Worm (Caenorhabditis elegans) whole organism, midembryonic: ENCODE results near the gene Y22D7AL.3.
A peak's percentile ranks its signal among the peaks of the same experiment; 100 is the strongest.

ENCODE experiments used
- T22C8.4 ChIP-seq: fragments of 200-800 bp; sonication (Bioruptor generic); IDR thresholded peaks from 2 replicates; pipeline ENCODE4 v1.3.6; 2022; ENCODE audit warnings: missing genetic modification characterization, missing compliant biosample characterization
- cog-1 ChIP-seq: sonication (generic microtip); optimal IDR thresholded peaks from 2 replicates; lab custom pipeline; 2016; ENCODE audit warnings: missing genetic modification characterization, missing compliant biosample characterization
- flt-1 ChIP-seq: fragments of 200-800 bp; sonication (Bioruptor generic); IDR thresholded peaks from 2 replicates; pipeline ENCODE4 v1.3.6; 2022; ENCODE audit warnings: missing genetic modification characterization, missing compliant biosample characterization
- klf-2 ChIP-seq: fragments of 200-800 bp; sonication (Bioruptor generic); conservative IDR thresholded peaks from 2 replicates; pipeline ENCODE4 v1.3.6; 2022; ENCODE audit warnings: missing genetic modification reagents, missing genetic modification characterization, missing compliant biosample characterization
- med-1 ChIP-seq: sonication (generic microtip); optimal IDR thresholded peaks from 2 replicates; lab custom pipeline; 2017; ENCODE audit warnings: missing genetic modification characterization, mild to moderate bottlenecking, missing compliant biosample characterization, antibody characterized with exemption, missing genetic modification reagents; ENCODE audit not compliant: insufficient read depth
- ref-1 ChIP-seq: fragments of 200-800 bp; sonication (Bioruptor generic); conservative IDR thresholded peaks from 2 replicates; pipeline ENCODE4 v1.3.6; 2022; ENCODE audit warnings: missing genetic modification reagents, missing genetic modification characterization, missing compliant biosample characterization
- tab-1 ChIP-seq: fragments of 200-800 bp; sonication (Bioruptor generic); IDR thresholded peaks from 2 replicates; pipeline ENCODE4 v1.3.6; 2022; ENCODE audit warnings: missing genetic modification characterization, missing compliant biosample characterization
- ztf-23 ChIP-seq: fragments of 200-800 bp; sonication (Bioruptor generic); IDR thresholded peaks from 2 replicates; pipeline ENCODE4 v1.3.6; 2022; ENCODE audit warnings: missing genetic modification reagents, missing genetic modification characterization, missing compliant biosample characterization
- ztf-29 ChIP-seq: fragments of 200-800 bp; sonication (Bioruptor generic); IDR thresholded peaks from 2 replicates; pipeline ENCODE4 v1.3.6; 2022; ENCODE audit warnings: missing genetic modification reagents, missing genetic modification characterization, missing compliant biosample characterization

Y22D7AL.3 gene

DNA sequence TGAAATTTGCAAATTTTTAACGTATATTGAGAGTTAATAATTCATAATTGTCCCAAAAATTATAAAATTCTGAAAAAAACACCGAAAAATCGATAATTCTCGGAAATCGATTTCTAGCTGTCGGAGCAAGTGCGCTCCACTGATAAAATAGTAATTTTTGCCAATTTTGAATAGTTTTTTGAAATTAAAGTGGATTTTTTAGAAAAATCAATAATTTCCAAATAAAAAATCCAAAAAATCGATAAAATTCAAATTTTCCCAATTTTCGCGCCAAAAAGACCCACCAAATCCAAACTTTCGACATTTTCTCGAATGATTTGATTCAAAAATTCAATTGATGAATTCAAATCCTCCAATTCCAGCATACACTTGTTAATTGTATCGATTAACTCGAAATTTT lies 30.3 kb upstream of the Y22D7AL.3 start:
- no peak for TF ChIP-seq flt-1
- TF ChIP-seq T22C8.4 (GFP tag; lab: Robert Waterston, UW) = peak; percentile 59
- no peak for TF ChIP-seq klf-2 (GFP tag; lab: Robert Waterston, UW)
- no peak for TF ChIP-seq tab-1 (GFP tag; lab: Robert Waterston, UW)
- TF ChIP-seq ref-1 (GFP tag; lab: Robert Waterston, UW) = no peak
- TF ChIP-seq cog-1 (tag; lab: Kevin White, UChicago) = no peak
- no peak for TF ChIP-seq ztf-23 (GFP tag; lab: Robert Waterston, UW)

DNA sequence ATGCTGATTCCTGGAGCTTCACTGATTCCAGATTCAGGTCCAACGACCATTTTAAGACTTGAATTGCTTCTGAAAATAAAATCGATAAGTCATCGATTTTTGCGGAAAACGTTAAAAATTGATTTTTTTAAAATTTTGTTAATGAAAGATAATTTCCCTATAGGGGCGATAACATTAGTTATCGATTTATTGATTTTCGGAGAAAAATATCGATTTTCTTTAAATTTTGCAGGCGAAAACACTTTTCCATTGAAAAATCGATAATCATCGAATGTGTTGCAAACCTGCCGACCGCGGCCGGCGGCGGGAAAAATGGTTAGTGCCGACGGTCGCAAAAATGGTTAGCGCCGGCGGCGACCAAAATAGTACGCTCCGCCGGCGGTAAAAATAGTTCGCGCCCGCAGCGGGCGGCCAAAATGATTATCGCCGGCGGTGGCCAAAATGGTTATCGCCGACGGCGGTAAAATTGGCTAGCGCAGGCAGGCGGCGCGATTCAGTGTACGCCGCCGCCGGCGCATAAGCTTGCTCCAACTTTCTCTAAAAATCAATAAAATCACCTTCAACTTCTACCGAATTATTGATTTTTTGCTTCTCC lies 28.2 kb upstream of the Y22D7AL.3 start:
- TF ChIP-seq T22C8.4 (GFP tag; lab: Robert Waterston, UW) (peak; percentile 63; the same call in 1 of the 2 replicates), ztf-23 (GFP tag; lab: Robert Waterston, UW) (no peak)

DNA sequence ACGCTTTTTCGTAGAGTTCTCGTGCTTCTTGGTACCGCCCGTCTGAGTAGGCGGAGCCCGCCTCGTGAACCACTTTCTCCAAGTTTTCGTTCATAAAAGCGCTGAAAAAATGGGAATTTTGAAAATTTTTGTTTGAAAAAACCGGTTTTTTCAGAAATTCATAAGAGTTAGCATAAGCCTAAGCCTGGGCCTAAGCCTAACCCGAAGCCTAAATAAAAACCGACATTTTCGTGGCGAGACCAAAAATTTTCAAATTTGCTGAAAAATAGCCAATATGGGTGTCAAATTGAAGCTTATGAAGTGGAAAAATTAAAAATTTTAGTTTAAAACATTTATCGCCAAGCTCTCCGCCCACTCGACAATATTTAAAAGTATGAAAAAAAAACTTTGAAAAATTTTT lies 27.3 kb upstream of the Y22D7AL.3 start, which contains the start of gene Y22D7AL.9:
Y22D7AL.9 (minus strand) TSS at position 101 of the 400 bp plus-strand sequence.
- TF ChIP-seq klf-2 (GFP tag; lab: Robert Waterston, UW) (no peak), ref-1 (GFP tag; lab: Robert Waterston, UW) (no peak)

DNA sequence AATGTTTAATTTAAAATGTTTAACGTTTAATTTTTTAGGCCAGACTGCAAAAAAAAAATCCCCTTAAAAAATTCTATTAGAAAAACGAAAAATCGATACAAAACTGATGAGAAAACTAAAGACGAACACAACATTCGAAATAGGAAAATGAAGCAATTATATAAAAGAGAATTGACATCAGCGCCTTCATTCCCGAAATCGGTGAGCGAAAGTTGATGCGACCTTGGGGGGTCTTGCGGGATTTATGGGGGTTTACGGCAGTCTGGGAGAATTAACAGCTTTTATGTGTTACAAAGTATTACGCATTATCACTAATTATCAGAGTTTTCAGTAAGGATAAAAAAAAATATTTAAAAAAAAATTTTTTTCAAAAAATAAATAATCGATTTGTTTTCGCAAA lies 26.9 kb upstream of the Y22D7AL.3 start:
- TF ChIP-seq med-1 (GFP tag; lab: Kevin White, UChicago) (no peak), ztf-23 (GFP tag; lab: Robert Waterston, UW) (no peak), tab-1 (GFP tag; lab: Robert Waterston, UW) (no peak), T22C8.4 (GFP tag; lab: Robert Waterston, UW) (no peak), cog-1 (tag; lab: Kevin White, UChicago) (no peak), klf-2 (GFP tag; lab: Robert Waterston, UW) (no peak), flt-1 (no peak), ref-1 (GFP tag; lab: Robert Waterston, UW) (no peak), ztf-29 (no peak)

DNA sequence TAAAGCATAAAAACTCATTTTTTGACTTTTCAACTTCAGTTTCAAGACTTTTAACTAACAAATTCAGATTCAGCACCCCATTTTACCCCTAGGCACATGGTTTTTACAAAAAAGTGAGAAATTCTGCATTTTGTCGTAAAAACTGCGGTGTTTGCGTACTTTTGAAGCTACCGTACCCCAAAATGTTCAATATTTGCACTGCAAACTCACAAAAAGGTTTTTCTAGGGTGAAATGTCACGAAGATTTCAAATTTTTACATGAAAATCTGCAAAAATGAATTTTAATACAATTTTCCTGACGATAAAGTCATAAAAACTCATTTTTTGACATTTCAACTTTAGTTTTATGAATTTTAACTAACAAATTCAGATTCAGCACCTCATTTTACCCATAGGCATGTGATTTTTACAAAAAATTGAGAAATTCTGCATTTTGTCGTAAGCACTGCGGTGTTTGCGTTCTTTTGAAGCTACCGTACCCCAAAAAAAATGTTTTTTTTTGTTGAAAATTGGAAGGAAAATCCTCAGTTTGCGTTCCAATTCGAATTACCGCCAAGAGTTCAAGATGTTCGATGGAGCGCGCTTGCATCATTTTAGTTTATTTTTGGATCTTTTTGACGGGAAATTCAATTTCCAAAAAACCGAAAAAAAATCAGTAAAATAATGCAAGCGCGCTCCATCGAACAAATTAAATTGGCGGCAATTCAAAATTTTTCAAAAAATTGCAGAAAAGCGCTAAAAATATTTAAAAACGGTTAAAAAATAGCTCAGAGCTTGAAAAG lies 24.8 kb upstream of the Y22D7AL.3 start:
- TF ChIP-seq klf-2 (GFP tag; lab: Robert Waterston, UW) (no peak), ref-1 (GFP tag; lab: Robert Waterston, UW) (no peak), T22C8.4 (GFP tag; lab: Robert Waterston, UW) (no peak), tab-1 (GFP tag; lab: Robert Waterston, UW) (no peak), med-1 (GFP tag; lab: Kevin White, UChicago) (no peak), flt-1 (no peak), cog-1 (tag; lab: Kevin White, UChicago) (no peak), ztf-29 (no peak), ztf-23 (GFP tag; lab: Robert Waterston, UW) (no peak)

DNA sequence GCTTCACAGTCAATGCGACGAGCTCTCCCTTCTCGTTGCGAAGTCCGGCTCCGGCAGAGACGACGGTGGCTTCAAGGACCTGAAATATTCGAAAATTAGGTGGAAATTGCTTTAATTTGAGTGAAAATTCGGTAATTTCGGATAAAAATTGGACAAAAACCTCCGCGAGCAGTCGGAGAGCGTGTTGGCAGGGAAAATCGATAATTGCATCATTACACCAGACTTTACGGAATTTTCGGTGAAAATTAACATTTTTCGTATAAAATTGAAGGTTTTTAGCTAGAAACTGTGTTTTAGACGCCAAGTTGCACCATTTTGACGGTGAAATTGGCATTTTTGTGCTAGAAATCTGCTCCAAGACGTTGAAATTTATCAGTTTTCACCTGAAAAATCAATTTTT lies 23.0 kb upstream of the Y22D7AL.3 start:
- TF ChIP-seq T22C8.4 (GFP tag; lab: Robert Waterston, UW) (peak; percentile 52; the same call in 1 of the 2 replicates), ref-1 (GFP tag; lab: Robert Waterston, UW) (no peak)

DNA sequence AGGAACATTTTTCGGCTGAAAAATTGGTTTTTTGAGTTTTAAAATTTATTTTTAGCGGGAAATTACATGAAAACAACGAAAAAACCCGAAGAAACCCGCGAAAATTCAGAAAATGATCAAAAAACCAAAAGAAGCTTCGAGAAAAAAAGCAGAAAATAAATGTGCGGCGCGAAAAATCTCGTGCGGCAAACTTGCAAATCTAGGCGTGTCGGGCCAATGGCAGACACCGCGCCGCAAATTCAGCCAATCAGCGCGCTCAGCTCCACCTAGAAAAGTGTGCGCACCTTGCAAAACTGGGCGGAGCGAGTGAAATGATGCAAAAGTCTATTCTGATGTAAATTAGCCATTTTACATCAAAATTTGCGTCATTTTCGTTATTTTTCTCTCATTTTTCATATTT lies 22.3 kb upstream of the Y22D7AL.3 start, which contains the start of gene Y22D7AL.10:
Y22D7AL.10 (minus strand) TSS at position 15 of the 400 bp plus-strand sequence.
- TF ChIP-seq flt-1 (peak; percentile 93), tab-1 (GFP tag; lab: Robert Waterston, UW) (peak; percentile 90), ref-1 (GFP tag; lab: Robert Waterston, UW) (no peak), ztf-23 (GFP tag; lab: Robert Waterston, UW) (peak; percentile 89), med-1 (GFP tag; lab: Kevin White, UChicago) (peak; percentile 90), cog-1 (tag; lab: Kevin White, UChicago) (peak; percentile 90), klf-2 (GFP tag; lab: Robert Waterston, UW) (peak; percentile 83), ztf-29 (peak; percentile 72), T22C8.4 (GFP tag; lab: Robert Waterston, UW) (peak; percentile 61)

DNA sequence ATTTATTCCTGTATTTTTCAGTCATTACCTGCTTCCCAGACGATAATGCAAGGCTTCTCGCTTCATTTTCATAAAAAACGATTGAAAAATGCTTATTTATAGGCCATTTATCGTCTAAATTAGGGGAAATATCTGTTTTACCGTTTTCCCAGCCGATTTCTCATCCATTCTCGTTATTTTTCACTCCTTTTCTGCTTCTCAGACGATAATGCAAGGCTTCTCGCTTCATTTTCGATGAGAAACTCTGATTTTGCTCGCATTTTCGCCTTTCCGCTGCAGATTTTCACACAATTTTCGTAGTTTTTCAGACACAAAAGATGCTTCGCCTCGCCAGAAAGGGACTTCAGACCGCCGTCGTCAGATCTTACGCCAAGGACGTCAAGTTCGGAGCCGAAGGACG lies 21.8 kb upstream of the Y22D7AL.3 start, which contains the start of gene hsp-60:
hsp-60 (plus strand) TSS at position 301 of the 400 bp plus-strand sequence.
- TF ChIP-seq tab-1 (GFP tag; lab: Robert Waterston, UW) (no peak), T22C8.4 (GFP tag; lab: Robert Waterston, UW) (no peak), med-1 (GFP tag; lab: Kevin White, UChicago) (no peak), ref-1 (GFP tag; lab: Robert Waterston, UW) (no peak), cog-1 (tag; lab: Kevin White, UChicago) (no peak), ztf-29 (no peak), ztf-23 (GFP tag; lab: Robert Waterston, UW) (no peak), klf-2 (GFP tag; lab: Robert Waterston, UW) (no peak), flt-1 (no peak)

DNA sequence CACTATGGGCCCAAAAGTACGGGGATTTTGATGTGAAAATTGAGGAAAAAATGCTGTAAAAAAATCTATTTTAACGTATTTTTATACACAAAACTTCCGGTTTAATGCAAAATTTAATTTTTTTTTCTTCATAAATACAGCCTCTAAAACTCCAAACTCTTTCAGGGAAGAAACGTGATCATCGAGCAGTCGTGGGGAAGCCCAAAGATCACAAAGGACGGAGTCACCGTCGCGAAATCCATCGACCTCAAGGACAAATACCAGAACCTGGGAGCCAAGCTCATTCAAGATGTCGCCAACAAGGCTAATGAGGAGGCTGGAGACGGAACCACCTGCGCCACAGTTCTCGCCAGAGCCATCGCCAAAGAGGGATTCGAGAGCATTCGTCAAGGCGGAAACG lies 21.4 kb upstream of the Y22D7AL.3 start:
- TF ChIP-seq ztf-29 = no peak
- TF ChIP-seq cog-1 (tag; lab: Kevin White, UChicago) = no peak
- TF ChIP-seq ztf-23 (GFP tag; lab: Robert Waterston, UW) = no peak
- TF ChIP-seq tab-1 (GFP tag; lab: Robert Waterston, UW) = no peak
- TF ChIP-seq ref-1 (GFP tag; lab: Robert Waterston, UW) = no peak
- TF ChIP-seq klf-2 (GFP tag; lab: Robert Waterston, UW) = no peak
- TF ChIP-seq T22C8.4 (GFP tag; lab: Robert Waterston, UW) = no peak
